Fruit fly (Drosophila melanogaster): ENCODE results near the gene CG13310.

dm6 chr3L:8808244-8808643 is 7.9 kb upstream of the CG13310 start, which contains the start of gene CG13308:
- TF ChIP-seq Myc (optimal IDR thresholded peaks at IDR 0.05), result no peak
- TF ChIP-seq insv (optimal IDR thresholded peaks at IDR 0.05), result no peak
- no peak for TF ChIP-seq ttk (optimal IDR thresholded peaks at IDR 0.05)
- no peak for TF ChIP-seq psq (optimal IDR thresholded peaks at IDR 0.05)

All from Kc167 (cell line).